Worm (Caenorhabditis elegans): ENCODE results near the gene rsp-5.
A peak's percentile ranks its signal among the peaks of the same experiment; 100 is the strongest.

The rsp-5 gene

DNA sequence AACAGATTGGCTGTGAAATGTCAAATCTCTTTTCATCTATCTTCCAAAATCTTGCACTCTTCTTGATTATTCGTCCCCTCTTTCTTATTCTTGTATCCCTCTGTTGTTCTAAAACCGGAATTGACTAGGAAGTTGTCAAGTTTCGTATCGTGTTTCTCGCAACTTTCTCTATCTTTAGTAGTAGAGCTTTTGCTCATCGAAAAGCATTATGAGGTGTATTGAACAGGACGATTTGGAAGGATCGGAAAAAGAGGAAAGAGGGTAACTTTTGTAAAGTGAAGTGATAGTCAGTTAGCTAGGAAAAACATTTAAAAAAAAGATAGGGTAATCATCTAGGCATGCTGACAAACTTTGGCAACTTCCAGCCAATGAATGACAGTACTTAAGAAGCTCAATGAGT lies 6.5 kb downstream of the rsp-5 start:
- TF ChIP-seq nhr-6 (tag; optimal IDR thresholded peaks at IDR 0.05) (no peak), blmp-1 (tag; optimal IDR thresholded peaks at IDR 0.05; ENCODE audit: insufficient read depth) (no peak), sma-9 (GFP tag; optimal IDR thresholded peaks at IDR 0.05) (no peak), sma-9 (tag; optimal IDR thresholded peaks at IDR 0.05) (no peak), ama-1 (optimal IDR thresholded peaks at IDR 0.05) (no peak), nhr-237 (tag; optimal IDR thresholded peaks at IDR 0.05) (no peak), unc-55 (GFP tag; optimal IDR thresholded peaks at IDR 0.05) (no peak), elt-3 (tag; optimal IDR thresholded peaks at IDR 0.05) (no peak), ztf-11 (tag; optimal IDR thresholded peaks at IDR 0.05) (no peak), aly-2 (tag; optimal IDR thresholded peaks at IDR 0.05) (no peak), dmd-4 (tag; optimal IDR thresholded peaks at IDR 0.05) (no peak), skn-1 (tag; optimal IDR thresholded peaks at IDR 0.05) (no peak), unc-39 (tag; optimal IDR thresholded peaks at IDR 0.05) (no peak), gmeb-1 (tag; optimal IDR thresholded peaks at IDR 0.05) (no peak), nhr-21 (tag; optimal IDR thresholded peaks at IDR 0.05) (no peak), lin-13 (GFP tag; optimal IDR thresholded peaks at IDR 0.05) (no peak), egl-27 (tag; optimal IDR thresholded peaks at IDR 0.05) (no peak)

ce11 chrII:6497137-6497536 lies 7.2 kb downstream of the rsp-5 start:
- no peak for TF ChIP-seq nhr-77 (tag; optimal IDR thresholded peaks at IDR 0.05)
- TF ChIP-seq egl-27 (tag; optimal IDR thresholded peaks at IDR 0.05), result no peak
- TF ChIP-seq snpc-4 (tag; optimal IDR thresholded peaks at IDR 0.05), result no peak
- no peak for TF ChIP-seq nhr-10 (tag; optimal IDR thresholded peaks at IDR 0.05)
- TF ChIP-seq mab-5 (tag; optimal IDR thresholded peaks at IDR 0.05), result no peak
- TF ChIP-seq mbf-1 (tag; optimal IDR thresholded peaks at IDR 0.05), result no peak
- TF ChIP-seq unc-55 (GFP tag; optimal IDR thresholded peaks at IDR 0.05), result no peak
- no peak for TF ChIP-seq nhr-237 (tag; optimal IDR thresholded peaks at IDR 0.05)
- peak in 1 of 2 experiments; percentile 22 for TF ChIP-seq lsy-2 (tag; optimal IDR thresholded peaks at IDR 0.05)

- TF ChIP-seq zag-1 (tag; optimal IDR thresholded peaks at IDR 0.05) (peak; percentile 10), peb-1 (tag; optimal IDR thresholded peaks at IDR 0.05) (no peak), sem-4 (tag; optimal IDR thresholded peaks at IDR 0.05) (peak; percentile 37), nhr-77 (tag; optimal IDR thresholded peaks at IDR 0.05) (no peak)
Observed at ce11 chrII:6498609-6499008, 8.6 kb downstream of the rsp-5 start.

- TF ChIP-seq lsy-2 (tag; optimal IDR thresholded peaks at IDR 0.05), result no peak
- TF ChIP-seq mbf-1 (tag; optimal IDR thresholded peaks at IDR 0.05), result no peak
- TF ChIP-seq ztf-4 (tag; optimal IDR thresholded peaks at IDR 0.05), result no peak
- TF ChIP-seq unc-62 (GFP tag; optimal IDR thresholded peaks at IDR 0.05), result no peak
- TF ChIP-seq ceh-16 (tag; optimal IDR thresholded peaks at IDR 0.05), result no peak
- no peak for TF ChIP-seq crh-2 (tag; optimal IDR thresholded peaks at IDR 0.05)
- TF ChIP-seq ama-1 (optimal IDR thresholded peaks at IDR 0.05), result no peak
Observed at ce11 chrII:6499067-6499466, 9.1 kb downstream of the rsp-5 start, which contains the start of gene twk-49. TSS of gene twk-49 (minus strand) at chrII:6499167.

DNA sequence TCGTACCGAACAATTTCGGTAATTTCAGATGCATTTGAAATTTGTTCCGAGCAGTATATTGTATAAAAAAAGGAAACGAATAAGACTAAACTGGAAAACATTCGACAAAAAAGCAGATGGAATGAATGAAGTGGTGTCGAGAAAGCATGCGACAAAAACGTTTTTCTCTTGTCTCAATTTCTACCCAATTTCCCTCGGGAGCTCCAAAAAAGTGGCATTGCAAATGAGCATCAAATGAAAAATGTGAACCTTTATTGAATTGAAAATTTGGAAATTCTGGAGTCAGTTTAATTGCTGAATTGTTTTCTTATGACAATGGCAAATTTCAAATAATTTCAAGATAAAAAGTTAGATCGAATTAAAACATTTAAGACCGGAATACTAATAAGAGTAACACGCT lies 10.2 kb downstream of the rsp-5 start, which contains the start of gene R05G9.5:
TSS of gene R05G9.5 (minus strand) at position 101 of the 400 bp plus-strand sequence.
- TF ChIP-seq skn-1 (tag; optimal IDR thresholded peaks at IDR 0.05) (no peak), nhr-21 (tag; optimal IDR thresholded peaks at IDR 0.05) (no peak), Y55F3AM.14 (GFP tag; optimal IDR thresholded peaks at IDR 0.05) (no peak), nhr-77 (tag; optimal IDR thresholded peaks at IDR 0.05) (no peak), ZK546.5 (tag; optimal IDR thresholded peaks at IDR 0.05) (no peak), R02D3.7 (tag; optimal IDR thresholded peaks at IDR 0.05) (no peak), unc-55 (GFP tag; optimal IDR thresholded peaks at IDR 0.05) (no peak), lsy-2 (tag; optimal IDR thresholded peaks at IDR 0.05) (no peak)

- TF ChIP-seq lsy-2 (tag; optimal IDR thresholded peaks at IDR 0.05) (no peak), blmp-1 (tag; optimal IDR thresholded peaks at IDR 0.05; ENCODE audit: insufficient read depth) (no peak)
Observed at ce11 chrII:6501420-6501819, 11.5 kb downstream of the rsp-5 start, which contains the start of gene R05G9.3. TSS of gene R05G9.3 (minus strand) at chrII:6501520.
